Worm (Caenorhabditis elegans) whole organism, late embryonic: ENCODE measurements around the gene timp-1.
A peak's percentile ranks its signal among the peaks of the same experiment; 100 is the strongest.

Experiments used
- ama-1 ChIP-seq: fragments of 150-350 bp; optimal IDR thresholded peaks from 2 replicates; lab custom pipeline; 2014
- elt-2 ChIP-seq: sonication (generic microtip); optimal IDR thresholded peaks from 2 replicates; lab custom pipeline; 2016; ENCODE audit warnings: missing genetic modification reagents, missing genetic modification characterization, missing compliant biosample characterization
- unc-42 ChIP-seq: sonication (generic microtip); optimal IDR thresholded peaks from 2 replicates; lab custom pipeline; 2016; ENCODE audit warnings: missing genotype, missing genetic modification characterization, missing compliant biosample characterization

The timp-1 gene

DNA sequence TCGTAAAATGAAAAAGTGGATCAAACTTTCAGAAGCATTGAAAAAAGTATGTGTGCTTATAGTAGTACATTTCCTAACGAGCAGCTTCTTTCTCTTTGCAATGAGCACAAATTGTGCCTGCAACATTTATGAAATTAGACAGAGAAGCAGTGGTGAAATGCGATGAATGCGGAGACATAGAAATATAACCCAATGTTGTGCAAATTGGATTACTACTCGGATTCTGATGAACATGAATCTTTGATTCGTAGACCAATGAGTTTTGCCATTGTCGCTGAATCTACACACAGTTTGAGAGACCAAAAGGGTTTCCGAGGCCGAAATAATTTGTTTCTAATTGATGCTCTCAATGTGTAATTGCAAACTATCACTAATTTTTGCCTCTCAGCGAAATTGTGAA is 46.9 kb downstream of the timp-1 start:
- no peak for TF ChIP-seq elt-2 (tag; lab: Kevin White, UChicago)
- TF ChIP-seq unc-42 (tag; lab: Kevin White, UChicago), result peak; percentile 97
- TF ChIP-seq, all 69 proteins: peak for 1

DNA sequence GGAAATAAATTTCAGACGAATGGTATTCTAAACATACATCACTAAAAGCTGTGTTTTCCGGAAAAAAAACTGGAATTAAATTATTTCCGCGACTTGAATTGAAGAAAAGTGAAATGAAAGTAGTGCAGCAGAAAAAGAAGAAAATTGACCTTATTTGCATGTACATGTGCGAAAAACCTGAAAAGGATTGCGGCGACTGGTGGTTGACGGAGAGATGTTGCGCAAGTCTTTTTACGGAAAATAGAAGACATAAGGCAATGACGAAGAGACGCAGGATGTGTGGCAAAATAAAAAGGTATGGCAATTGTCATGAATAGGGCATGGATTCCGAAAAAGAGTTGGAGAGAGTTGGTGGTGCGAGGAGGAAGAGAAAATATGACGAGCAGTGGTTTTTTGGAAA is 47.9 kb downstream of the timp-1 start:
- TF ChIP-seq unc-42 (tag; lab: Kevin White, UChicago) (peak; percentile 30), ama-1 (no peak)
